Fruit fly (Drosophila melanogaster) whole organism, pupa: ENCODE results near the gene Oseg1.

Experiments used
- CG12605 ChIP-seq: fragments of 200-800 bp; sonication (Bioruptor generic); IDR thresholded peaks from 2 replicates; pipeline ENCODE4 v1.3.6; 2022; ENCODE audit warnings: missing biosample characterization, missing genetic modification characterization
- CG14655 ChIP-seq: fragments of 200-800 bp; sonication (Bioruptor generic); optimal IDR thresholded peaks from 3 replicates; lab custom pipeline; 2017; ENCODE audit warnings: mild to moderate bottlenecking, missing biosample characterization, missing genetic modification reagents, missing genetic modification characterization

dm6 chr3L:8372035-8372434 is 40.6 kb downstream of the Oseg1 start, which contains the start of gene ImpE1:
- TF ChIP-seq CG12605 (GFP tag; lab: Robert Waterston, UW): no peak
- TF ChIP-seq CG14655: no peak
